Fruit fly (Drosophila melanogaster): Measurements from ENCODE around the gene Doc2.

The Doc2 gene

dm6 chr3L:9039189-9039588 lies 20.1 kb upstream of the Doc2 start:
- TF ChIP-seq insv (optimal IDR thresholded peaks at IDR 0.05) (no peak), psq (optimal IDR thresholded peaks at IDR 0.05) (no peak), Sin3A (optimal IDR thresholded peaks at IDR 0.05) (no peak), ttk (optimal IDR thresholded peaks at IDR 0.05) (no peak), Myc (optimal IDR thresholded peaks at IDR 0.05) (no peak), h (optimal IDR thresholded peaks at IDR 0.05) (no peak)

dm6 chr3L:9037608-9038007 lies 18.6 kb upstream of the Doc2 start:
- TF ChIP-seq ttk (optimal IDR thresholded peaks at IDR 0.05): no peak
- no peak for TF ChIP-seq Myc (optimal IDR thresholded peaks at IDR 0.05)
- TF ChIP-seq Sin3A (optimal IDR thresholded peaks at IDR 0.05): no peak
- TF ChIP-seq psq (optimal IDR thresholded peaks at IDR 0.05): no peak
- TF ChIP-seq h (optimal IDR thresholded peaks at IDR 0.05): no peak
- no peak for TF ChIP-seq insv (optimal IDR thresholded peaks at IDR 0.05)

- TF ChIP-seq psq (optimal IDR thresholded peaks at IDR 0.05): no peak
Observed at dm6 chr3L:9033999-9034626, 15.1 kb upstream of the Doc2 start.

- TF ChIP-seq psq (optimal IDR thresholded peaks at IDR 0.05): no peak
- no peak for TF ChIP-seq insv (optimal IDR thresholded peaks at IDR 0.05)
- no peak for TF ChIP-seq Myc (optimal IDR thresholded peaks at IDR 0.05)
- TF ChIP-seq ttk (optimal IDR thresholded peaks at IDR 0.05): no peak
- TF ChIP-seq Sin3A (optimal IDR thresholded peaks at IDR 0.05): no peak
- TF ChIP-seq h (optimal IDR thresholded peaks at IDR 0.05): no peak
Observed at dm6 chr3L:9033537-9033936, 14.5 kb upstream of the Doc2 start.

- TF ChIP-seq h (optimal IDR thresholded peaks at IDR 0.05) (no peak), psq (optimal IDR thresholded peaks at IDR 0.05) (no peak)
Observed at dm6 chr3L:9032871-9033270, 13.8 kb upstream of the Doc2 start.

- no peak for TF ChIP-seq h (optimal IDR thresholded peaks at IDR 0.05)
- TF ChIP-seq insv (optimal IDR thresholded peaks at IDR 0.05): no peak
- no peak for TF ChIP-seq Myc (optimal IDR thresholded peaks at IDR 0.05)
- no peak for TF ChIP-seq Sin3A (optimal IDR thresholded peaks at IDR 0.05)
- TF ChIP-seq ttk (optimal IDR thresholded peaks at IDR 0.05): no peak
- TF ChIP-seq psq (optimal IDR thresholded peaks at IDR 0.05): no peak
Observed at dm6 chr3L:9029183-9029789, 10.2 kb upstream of the Doc2 start.

- no peak for TF ChIP-seq insv (optimal IDR thresholded peaks at IDR 0.05)
- TF ChIP-seq ttk (optimal IDR thresholded peaks at IDR 0.05): no peak
- TF ChIP-seq Sin3A (optimal IDR thresholded peaks at IDR 0.05): no peak
- no peak for TF ChIP-seq psq (optimal IDR thresholded peaks at IDR 0.05)
- no peak for TF ChIP-seq h (optimal IDR thresholded peaks at IDR 0.05)
- TF ChIP-seq Myc (optimal IDR thresholded peaks at IDR 0.05): no peak
Observed at dm6 chr3L:9028057-9028456, 9.0 kb upstream of the Doc2 start.

- TF ChIP-seq Myc (optimal IDR thresholded peaks at IDR 0.05) (no peak), Sin3A (optimal IDR thresholded peaks at IDR 0.05) (no peak), ttk (optimal IDR thresholded peaks at IDR 0.05) (no peak), insv (optimal IDR thresholded peaks at IDR 0.05) (no peak), h (optimal IDR thresholded peaks at IDR 0.05) (no peak), psq (optimal IDR thresholded peaks at IDR 0.05) (no peak)
Observed at dm6 chr3L:9027122-9027696, 8.2 kb upstream of the Doc2 start.

- no peak for TF ChIP-seq psq (optimal IDR thresholded peaks at IDR 0.05)
- TF ChIP-seq Sin3A (optimal IDR thresholded peaks at IDR 0.05): no peak
- no peak for TF ChIP-seq h (optimal IDR thresholded peaks at IDR 0.05)
- TF ChIP-seq ttk (optimal IDR thresholded peaks at IDR 0.05): no peak
- TF ChIP-seq insv (optimal IDR thresholded peaks at IDR 0.05): no peak
- TF ChIP-seq Myc (optimal IDR thresholded peaks at IDR 0.05): no peak
Observed at dm6 chr3L:9026568-9026967, 7.5 kb upstream of the Doc2 start.

- TF ChIP-seq Sin3A (optimal IDR thresholded peaks at IDR 0.05) (no peak), psq (optimal IDR thresholded peaks at IDR 0.05) (no peak), insv (optimal IDR thresholded peaks at IDR 0.05) (no peak), Myc (optimal IDR thresholded peaks at IDR 0.05) (no peak)
Observed at dm6 chr3L:9025680-9026079, 6.6 kb upstream of the Doc2 start.

dm6 chr3L:9025178-9025577 lies 6.1 kb upstream of the Doc2 start:
- TF ChIP-seq h (optimal IDR thresholded peaks at IDR 0.05): no peak
- no peak for TF ChIP-seq Sin3A (optimal IDR thresholded peaks at IDR 0.05)
- TF ChIP-seq insv (optimal IDR thresholded peaks at IDR 0.05): no peak
- TF ChIP-seq ttk (optimal IDR thresholded peaks at IDR 0.05): no peak
- no peak for TF ChIP-seq Myc (optimal IDR thresholded peaks at IDR 0.05)
- no peak for TF ChIP-seq psq (optimal IDR thresholded peaks at IDR 0.05)

dm6 chr3L:9024741-9025140 lies 5.7 kb upstream of the Doc2 start:
- TF ChIP-seq psq (optimal IDR thresholded peaks at IDR 0.05) (no peak), h (optimal IDR thresholded peaks at IDR 0.05) (no peak), Myc (optimal IDR thresholded peaks at IDR 0.05) (no peak), ttk (optimal IDR thresholded peaks at IDR 0.05) (no peak), Sin3A (optimal IDR thresholded peaks at IDR 0.05) (no peak), insv (optimal IDR thresholded peaks at IDR 0.05) (no peak)

dm6 chr3L:9023627-9024026 lies 4.6 kb upstream of the Doc2 start:
- TF ChIP-seq h (optimal IDR thresholded peaks at IDR 0.05): no peak
- no peak for TF ChIP-seq psq (optimal IDR thresholded peaks at IDR 0.05)
- TF ChIP-seq insv (optimal IDR thresholded peaks at IDR 0.05): no peak
